Fruit fly (Drosophila melanogaster): Measurements from ENCODE around the gene Loxl1.

DNA sequence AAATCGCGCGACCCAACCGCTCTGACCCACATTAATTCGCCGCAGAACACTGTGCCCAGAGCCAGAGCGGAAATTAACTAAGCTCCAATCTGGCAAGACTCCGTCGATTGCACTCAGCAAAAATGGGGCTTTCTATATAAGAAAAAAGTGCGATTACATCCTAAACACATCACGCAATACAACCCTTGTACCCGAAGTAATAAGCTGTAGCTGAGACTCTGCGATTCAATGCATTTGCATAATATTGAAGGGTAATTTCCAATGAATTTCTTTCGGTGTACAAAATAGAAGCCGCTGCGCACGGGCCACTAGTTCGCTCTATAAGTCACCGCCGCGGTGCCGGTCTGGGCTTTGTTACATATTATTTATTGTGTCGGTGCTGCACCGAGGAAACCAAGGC is 22.4 kb upstream of the Loxl1 start:
- TF ChIP-seq CG8478 (optimal IDR thresholded peaks at IDR 0.05) (no peak), CTCF (optimal IDR thresholded peaks at IDR 0.05) (no peak)

Measured in S2 (cell line).